Fruit fly (Drosophila melanogaster): ENCODE measurements around the gene kz.

- no peak for TF ChIP-seq rn (GFP tag; IDR thresholded peaks at IDR 0.05)
- TF ChIP-seq Snoo (tag; optimal IDR thresholded peaks at IDR 0.05) = no peak
- no peak for TF ChIP-seq gl (tag; optimal IDR thresholded peaks at IDR 0.05)
These were observed 9.9 kb upstream of the kz start, which contains the start of gene CG3191 for dm6 chrX:2251688-2252087.

Data from whole organism, pupa.